Fruit fly (Drosophila melanogaster) whole organism, adult: ENCODE results near the gene noc.
A peak's percentile ranks its signal among the peaks of the same experiment; 100 is the strongest.

ENCODE experiments used
- CG11617 ChIP-seq: fragments of 200-800 bp; sonication (Bioruptor generic); optimal IDR thresholded peaks from 2 replicates; lab custom pipeline; 2017; ENCODE audit warnings: mild to moderate bottlenecking, missing biosample characterization, missing genetic modification reagents, missing genetic modification characterization
- CG12768 ChIP-seq: fragments of 200-800 bp; sonication (Bioruptor generic); optimal IDR thresholded peaks from 2 replicates; lab custom pipeline; 2017; ENCODE audit warnings: missing biosample characterization, missing genetic modification characterization, mild to moderate bottlenecking, moderate library complexity, missing genetic modification reagents
- CG14711 ChIP-seq: fragments of 200-800 bp; sonication (Bioruptor generic); optimal IDR thresholded peaks from 2 replicates; lab custom pipeline; 2018; ENCODE audit warnings: missing biosample characterization, mild to moderate bottlenecking, missing genetic modification characterization, moderate library complexity
- CG1620 ChIP-seq: fragments of 200-800 bp; sonication (Bioruptor generic); optimal IDR thresholded peaks from 2 replicates; lab custom pipeline; 2016; ENCODE audit warnings: missing biosample characterization, missing genetic modification characterization
- CG33017 ChIP-seq: fragments of 200-800 bp; sonication (Bioruptor generic); optimal IDR thresholded peaks from 2 replicates; lab custom pipeline; 2018; ENCODE audit warnings: missing biosample characterization, mild to moderate bottlenecking, missing genetic modification characterization, moderate library complexity
- CG5204 ChIP-seq: fragments of 200-800 bp; sonication (Bioruptor generic); optimal IDR thresholded peaks from 2 replicates; lab custom pipeline; 2016; ENCODE audit warnings: missing biosample characterization, missing genetic modification characterization
- CG7045 ChIP-seq: fragments of 200-800 bp; sonication (Bioruptor generic); optimal IDR thresholded peaks from 2 replicates; lab custom pipeline; 2017; ENCODE audit warnings: missing biosample characterization, mild to moderate bottlenecking, missing genetic modification characterization
- CG7101 ChIP-seq: fragments of 200-800 bp; sonication (Bioruptor generic); optimal IDR thresholded peaks from 2 replicates; lab custom pipeline; 2018; ENCODE audit warnings: missing biosample characterization, mild to moderate bottlenecking, missing genetic modification characterization, moderate library complexity
- Clk ChIP-seq: fragments of 200-800 bp; sonication (Bioruptor generic); optimal IDR thresholded peaks from 2 replicates; lab custom pipeline; 2017; ENCODE audit warnings: missing biosample characterization, missing genetic modification characterization
- Crg-1 ChIP-seq: fragments of 200-800 bp; sonication (Bioruptor generic); optimal IDR thresholded peaks from 2 replicates; lab custom pipeline; 2016; ENCODE audit warnings: missing biosample characterization, missing genetic modification characterization
- Hr96 ChIP-seq: fragments of 200-800 bp; sonication (Bioruptor generic); optimal IDR thresholded peaks from 2 replicates; lab custom pipeline; 2016; ENCODE audit warnings: missing biosample characterization, missing genetic modification characterization
- Mnt ChIP-seq: fragments of 200-800 bp; sonication (Bioruptor generic); optimal IDR thresholded peaks from 2 replicates; lab custom pipeline; 2016; ENCODE audit warnings: missing biosample characterization, mild to moderate bottlenecking, missing genetic modification characterization
- bab1 ChIP-seq: fragments of 200-800 bp; sonication (Bioruptor generic); optimal IDR thresholded peaks from 3 replicates; lab custom pipeline; 2019; ENCODE audit warnings: missing biosample characterization, mild to moderate bottlenecking, missing genetic modification characterization, moderate library complexity
- cic ChIP-seq: fragments of 200-800 bp; sonication (Bioruptor generic); optimal IDR thresholded peaks from 2 replicates; lab custom pipeline; 2017; ENCODE audit warnings: missing biosample characterization, mild to moderate bottlenecking, missing genetic modification characterization, moderate library complexity
- cnc ChIP-seq, 2 experiments: fragments of >200 bp; optimal IDR thresholded peaks; 2 replicates each; lab custom pipeline; 2017
- kay ChIP-seq: fragments of 200-800 bp; sonication (Bioruptor generic); peaks from one replicate; lab custom pipeline; 2016; ENCODE audit warnings: missing biosample characterization, missing genetic modification characterization, borderline replicate concordance
- ovo ChIP-seq: fragments of 200-800 bp; sonication (Bioruptor generic); optimal IDR thresholded peaks from 2 replicates; lab custom pipeline; 2016; ENCODE audit warnings: missing biosample characterization, missing genetic modification characterization
- pad ChIP-seq: fragments of 200-800 bp; sonication (Bioruptor generic); optimal IDR thresholded peaks from 3 replicates; lab custom pipeline; 2017; ENCODE audit warnings: missing biosample characterization, missing genetic modification characterization, mild to moderate bottlenecking, moderate library complexity, missing genetic modification reagents
- tj ChIP-seq: fragments of 200-800 bp; sonication (Bioruptor generic); optimal IDR thresholded peaks from 3 replicates; lab custom pipeline; 2017; ENCODE audit warnings: missing biosample characterization, mild to moderate bottlenecking, missing genetic modification characterization, moderate library complexity
- toe ChIP-seq: fragments of 200-800 bp; sonication (Bioruptor generic); optimal IDR thresholded peaks from 2 replicates; lab custom pipeline; 2016; ENCODE audit warnings: missing biosample characterization, missing genetic modification characterization

noc gene

DNA sequence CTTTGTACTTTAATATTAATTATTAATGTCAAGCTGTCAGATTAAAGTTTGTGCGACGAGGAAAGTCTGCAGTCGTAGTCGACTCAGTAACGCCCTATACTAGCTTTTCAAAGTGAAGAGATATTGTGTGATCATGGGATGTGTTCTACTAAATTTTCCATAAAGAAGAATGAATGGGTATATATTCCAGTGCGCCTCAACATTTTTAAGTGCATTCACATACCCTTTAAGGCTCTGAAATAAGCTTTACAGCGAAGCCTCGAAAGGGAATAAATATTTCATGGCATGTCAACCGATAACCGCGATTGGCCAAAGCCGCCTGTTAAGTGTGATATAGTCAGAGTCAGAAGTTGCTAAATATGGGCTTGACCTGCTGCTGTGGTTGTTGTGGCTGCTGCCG is 8.4 kb downstream of the noc start:
- TF ChIP-seq pad (GFP tag; lab: Kevin White, UChicago) (no peak), Mnt (no peak), toe (GFP tag; lab: Kevin White, UChicago) (no peak), CG33017 (no peak), CG1620 (no peak), bab1 (GFP tag; lab: Kevin White, UChicago) (no peak), Crg-1 (no peak), CG12768 (GFP tag; lab: Kevin White, UChicago) (no peak), CG14711 (no peak), cic (GFP tag; lab: Kevin White, UChicago) (no peak), kay (GFP tag; lab: Kevin White, UChicago) (no peak), ovo (no peak), CG11617 (GFP tag; lab: Kevin White, UChicago) (no peak)

DNA sequence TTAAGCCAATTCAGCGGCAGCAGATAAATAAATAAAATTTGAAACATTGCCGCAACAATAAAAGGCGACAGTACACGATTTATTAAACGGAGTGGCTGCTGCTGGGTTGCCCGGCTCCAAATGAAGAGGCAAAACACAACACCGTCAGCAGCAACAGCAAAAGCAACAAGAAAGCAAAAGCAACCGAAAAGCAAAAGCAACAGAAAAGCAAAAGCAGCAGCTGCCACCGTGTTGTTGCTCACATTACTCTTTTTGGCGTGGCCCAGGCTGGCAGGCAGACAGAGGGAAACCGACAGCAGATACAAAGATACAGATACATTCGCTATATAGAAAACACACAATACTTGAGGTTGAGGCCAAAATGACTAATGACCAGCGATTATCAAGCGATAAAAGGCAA is 8.8 kb downstream of the noc start:
- no peak for TF ChIP-seq cic (GFP tag; lab: Kevin White, UChicago)
- no peak for TF ChIP-seq CG11617 (GFP tag; lab: Kevin White, UChicago)
- no peak for TF ChIP-seq CG14711
- TF ChIP-seq CG7101 (tag; lab: Kevin White, UChicago), result no peak
- TF ChIP-seq pad (GFP tag; lab: Kevin White, UChicago), result no peak
- no peak for TF ChIP-seq tj (GFP tag; lab: Kevin White, UChicago)
- no peak for TF ChIP-seq kay (GFP tag; lab: Kevin White, UChicago)
- no peak for TF ChIP-seq CG33017
- no peak for TF ChIP-seq Mnt

DNA sequence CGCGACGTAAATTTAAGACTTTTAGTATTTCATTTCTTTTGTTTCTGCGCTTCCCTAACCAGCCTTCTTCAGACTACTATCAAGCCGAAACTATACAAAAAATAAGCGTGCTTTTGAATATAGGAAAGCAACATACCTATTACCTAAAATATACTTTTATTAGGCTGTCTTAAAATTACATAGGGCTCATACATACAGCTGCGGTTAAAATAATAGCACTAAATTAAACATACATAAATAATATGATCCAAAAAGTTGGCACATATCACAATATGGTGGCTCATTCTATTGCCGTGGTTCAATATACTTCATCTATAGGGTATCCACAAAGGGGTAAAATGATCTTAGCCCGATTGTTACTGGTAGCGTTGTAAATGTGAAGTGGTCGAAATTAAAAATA is 9.7 kb downstream of the noc start:
- TF ChIP-seq CG1620, result no peak
- no peak for TF ChIP-seq CG14711
- no peak for TF ChIP-seq CG7045 (GFP tag; lab: Kevin White, UChicago)
- no peak for TF ChIP-seq CG11617 (GFP tag; lab: Kevin White, UChicago)
- no peak for TF ChIP-seq Mnt
- no peak for TF ChIP-seq bab1 (GFP tag; lab: Kevin White, UChicago)
- no peak for TF ChIP-seq Crg-1
- no peak for TF ChIP-seq Hr96 (GFP tag; lab: Kevin White, UChicago)
- TF ChIP-seq CG12768 (GFP tag; lab: Kevin White, UChicago), result no peak

DNA sequence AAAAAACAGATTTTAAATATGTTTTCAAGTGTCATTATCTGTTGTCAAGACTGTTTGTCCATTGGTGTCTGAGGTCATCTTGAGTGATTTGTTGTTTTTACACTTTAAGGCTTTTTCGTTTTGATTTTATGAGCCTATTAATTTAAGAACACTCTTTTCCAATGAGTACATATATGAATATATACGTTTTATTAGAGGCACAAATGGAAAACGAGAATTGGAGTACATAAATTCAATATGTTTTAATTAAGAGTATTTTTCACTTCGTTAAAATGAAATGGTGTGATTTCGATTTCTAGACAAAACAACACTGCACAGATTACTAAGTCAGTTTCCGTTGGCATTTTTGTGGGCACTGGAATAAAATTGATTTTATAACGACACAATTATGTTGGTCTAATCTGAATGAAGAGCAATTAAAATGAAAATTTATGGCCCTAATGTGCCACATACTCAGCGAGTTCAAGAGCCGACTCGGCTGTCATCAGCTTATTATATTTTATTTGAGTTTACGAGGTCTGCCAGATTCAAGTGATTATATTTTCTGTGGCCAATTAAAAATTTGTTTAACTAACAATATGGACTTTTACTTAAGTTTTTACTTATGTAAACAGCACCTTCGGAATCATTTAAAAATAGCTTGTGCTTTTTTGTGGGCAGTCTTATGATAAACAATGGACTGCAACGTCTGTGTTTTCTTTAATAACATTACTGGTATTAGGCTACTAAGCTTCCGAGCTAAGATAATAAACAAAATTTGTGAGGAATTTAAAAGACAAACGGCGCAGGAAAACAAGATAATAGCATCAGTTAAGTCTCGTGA is 10.7 kb downstream of the noc start:
- no peak for TF ChIP-seq ovo
- TF ChIP-seq CG11617 (GFP tag; lab: Kevin White, UChicago), result peak; percentile 27
- TF ChIP-seq toe (GFP tag; lab: Kevin White, UChicago), result peak; percentile 3
- TF ChIP-seq cnc (optimal IDR thresholded peaks at IDR 0.05; lab: Kevin White, UChicago), result no peak
- peak; percentile 64 for TF ChIP-seq CG7045 (GFP tag; lab: Kevin White, UChicago)
- peak; percentile 23 for TF ChIP-seq CG14711
- TF ChIP-seq tj (GFP tag; lab: Kevin White, UChicago), result no peak
- no peak for TF ChIP-seq CG5204 (GFP tag; lab: Kevin White, UChicago)
- no peak for TF ChIP-seq cic (GFP tag; lab: Kevin White, UChicago)
- TF ChIP-seq Crg-1, result peak; percentile 51
- peak; percentile 21 for TF ChIP-seq CG7101 (tag; lab: Kevin White, UChicago)
- TF ChIP-seq pad (GFP tag; lab: Kevin White, UChicago), result peak; percentile 5
- TF ChIP-seq CG12768 (GFP tag; lab: Kevin White, UChicago), result peak; percentile 40

DNA sequence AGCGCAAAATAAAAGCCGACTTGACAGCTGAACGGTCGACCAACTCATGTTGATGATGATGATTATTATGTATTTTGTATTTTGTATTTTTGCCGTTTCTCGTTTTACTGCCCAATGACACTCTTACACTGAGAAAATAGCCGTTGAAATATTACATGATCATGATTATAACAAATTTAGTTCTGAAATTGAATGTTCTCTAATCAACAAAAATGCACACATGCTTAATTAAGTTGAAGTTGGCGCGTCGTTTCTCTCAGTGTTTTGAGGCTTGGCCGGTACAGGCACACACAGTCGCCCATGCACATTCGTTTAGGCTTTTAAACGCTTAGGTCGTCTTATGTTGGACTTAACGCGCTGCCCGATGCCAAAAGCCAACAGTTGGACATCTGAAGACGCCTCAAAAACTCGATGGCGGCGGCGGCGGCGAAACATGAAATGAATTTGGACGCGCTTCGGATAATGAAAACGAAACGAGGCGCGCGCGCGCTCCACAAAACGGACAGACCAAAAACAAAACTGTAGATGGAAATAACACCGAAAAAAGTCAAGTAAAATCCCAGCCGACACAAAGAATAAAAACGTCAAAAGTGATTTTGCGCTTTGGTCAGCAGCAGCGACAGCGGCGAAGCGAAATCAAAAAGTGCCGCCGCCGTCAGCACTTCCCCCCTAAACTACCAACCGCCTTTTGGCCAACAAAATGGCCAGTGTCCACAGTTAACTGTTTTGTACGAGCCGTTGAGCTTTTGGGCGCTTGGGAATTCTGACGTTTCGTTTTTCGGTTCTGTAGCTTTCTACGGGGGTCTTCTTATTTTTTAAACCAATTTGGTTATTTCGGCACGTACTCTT is 12.1 kb downstream of the noc start:
- TF ChIP-seq CG7045 (GFP tag; lab: Kevin White, UChicago) (no peak), tj (GFP tag; lab: Kevin White, UChicago) (peak; percentile 93), CG33017 (no peak), CG14711 (peak; percentile 22), Clk (no peak), ovo (no peak), CG5204 (GFP tag; lab: Kevin White, UChicago) (no peak), cic (GFP tag; lab: Kevin White, UChicago) (no peak), CG12768 (GFP tag; lab: Kevin White, UChicago) (no peak), CG11617 (GFP tag; lab: Kevin White, UChicago) (no peak), Crg-1 (no peak), pad (GFP tag; lab: Kevin White, UChicago) (no peak), kay (GFP tag; lab: Kevin White, UChicago) (no peak), Hr96 (GFP tag; lab: Kevin White, UChicago) (no peak), toe (GFP tag; lab: Kevin White, UChicago) (no peak)

DNA sequence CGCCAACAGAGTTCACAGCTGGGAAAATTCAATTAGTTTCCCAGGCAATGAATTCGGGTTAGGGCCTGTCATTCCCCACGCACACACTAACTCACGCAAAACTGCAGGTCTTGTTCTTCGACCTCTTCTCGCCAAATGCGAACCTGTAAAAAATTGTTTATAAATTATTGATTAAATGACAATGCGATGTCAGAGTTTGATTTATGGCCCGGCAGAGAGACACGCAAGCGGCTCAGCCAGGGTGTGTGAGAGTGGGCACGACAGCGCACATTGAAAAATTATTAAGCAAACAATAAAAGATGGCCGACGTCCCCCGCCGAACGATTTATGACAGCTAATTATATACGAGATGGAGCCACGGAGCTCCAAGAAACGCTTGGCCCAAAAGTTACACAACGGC is 12.9 kb downstream of the noc start:
- TF ChIP-seq Clk (no peak), CG12768 (GFP tag; lab: Kevin White, UChicago) (no peak)
